Worm (Caenorhabditis elegans): ENCODE measurements around the gene plr-1.

DNA sequence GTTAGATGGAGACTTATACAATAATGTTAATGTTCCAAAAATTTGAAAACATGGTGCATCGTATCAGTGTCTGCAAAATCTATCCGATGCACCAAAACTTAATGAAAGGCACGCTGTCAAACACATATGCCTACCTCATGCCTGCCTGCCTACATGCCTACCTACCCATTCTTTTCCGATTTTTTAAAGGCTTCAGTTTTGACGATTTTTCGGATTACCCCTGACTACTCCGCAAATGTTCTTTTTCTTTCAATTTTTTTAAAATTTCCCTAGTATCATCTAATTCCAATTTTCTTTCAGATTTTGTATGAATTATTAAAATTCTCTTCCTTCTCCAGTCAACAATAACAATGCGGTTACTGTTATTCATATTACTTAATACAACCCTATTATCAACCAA is at the start of gene plr-1:
- TF ChIP-seq duxl-1 (tag; optimal IDR thresholded peaks at IDR 0.05; ENCODE audit: poor library complexity) (no peak), aly-2 (tag; optimal IDR thresholded peaks at IDR 0.05) (no peak), pha-4 (GFP tag; IDR thresholded peaks at IDR 0.05) (no peak), pha-4 (tag; optimal IDR thresholded peaks at IDR 0.05) (no peak), lin-13 (GFP tag; optimal IDR thresholded peaks at IDR 0.05) (no peak), nhr-25 (tag; optimal IDR thresholded peaks at IDR 0.05; ENCODE audit: borderline replicate concordance, insufficient read depth) (no peak), ceh-20 (GFP tag; IDR thresholded peaks at IDR 0.05) (no peak)
